Worm (Caenorhabditis elegans): Measurements from ENCODE around the gene citk-2.
A peak's percentile ranks its signal among the peaks of the same experiment; 100 is the strongest.

The citk-2 gene

DNA sequence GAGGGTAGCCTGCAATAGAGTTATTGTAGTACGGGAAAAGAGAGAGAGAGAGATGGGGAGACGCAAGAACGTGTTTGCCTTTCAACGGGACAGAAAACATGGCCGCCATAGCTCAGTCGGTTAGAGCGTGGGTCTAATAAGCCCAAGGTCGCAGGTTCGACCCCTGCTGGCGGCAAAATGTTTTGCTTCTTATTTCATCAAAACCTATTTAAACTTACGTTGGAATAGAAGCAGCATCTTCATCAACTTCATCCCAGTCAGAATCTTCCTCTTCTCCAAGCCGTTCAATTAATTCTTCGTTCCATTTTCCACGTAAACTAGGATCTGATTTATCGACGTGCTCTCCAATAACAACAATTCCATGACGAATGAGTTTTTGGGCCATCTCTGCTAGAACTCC lies 33.3 kb downstream of the citk-2 start:
- TF ChIP-seq let-526 (GFP tag; IDR thresholded peaks at IDR 0.05) (no peak), hlh-26 (GFP tag; conservative IDR thresholded peaks at IDR 0.05) (no peak), rpc-1 (optimal IDR thresholded peaks at IDR 0.05) (peak; percentile 87), rpc-1 (tag; optimal IDR thresholded peaks at IDR 0.05) (peak; percentile 83), F52B5.7 (tag; optimal IDR thresholded peaks at IDR 0.05) (peak; percentile 70), F57A8.1 (GFP tag; optimal IDR thresholded peaks at IDR 0.05) (no peak), atf-7 (tag; optimal IDR thresholded peaks at IDR 0.05) (peak; percentile 53), ztf-25 (GFP tag; IDR thresholded peaks at IDR 0.05) (peak; percentile 90; the same call in 1 of the 2 replicates), nfya-1 (tag; optimal IDR thresholded peaks at IDR 0.05; ENCODE audit: borderline replicate concordance, insufficient read depth) (no peak), nfyb-1 (GFP tag; IDR thresholded peaks at IDR 0.05) (peak; percentile 87), ztf-18 (tag; optimal IDR thresholded peaks at IDR 0.05) (peak; percentile 55), F37B4.10 (GFP tag; IDR thresholded peaks at IDR 0.05) (0 out of 2 replicates have a peak, but pooled peaks have one; percentile 78), cebp-2 (GFP tag; IDR thresholded peaks at IDR 0.05) (peak; percentile 89), madf-3 (GFP tag; IDR thresholded peaks at IDR 0.05) (no peak), attf-6 (GFP tag; IDR thresholded peaks at IDR 0.05) (peak; percentile 73), ztf-26 (tag; optimal IDR thresholded peaks at IDR 0.05) (peak; percentile 45), tbp1 (GFP tag; optimal IDR thresholded peaks at IDR 0.05) (peak; percentile 98), aptf-3 (GFP tag; IDR thresholded peaks at IDR 0.05) (0 out of 2 replicates have a peak, but pooled peaks have one; percentile 16), unc-62 (GFP tag; optimal IDR thresholded peaks at IDR 0.05) (no peak), athp-1 (tag; optimal IDR thresholded peaks at IDR 0.05) (peak; percentile 74), mcd-1 (GFP tag; IDR thresholded peaks at IDR 0.05) (peak; percentile 67), lsl-1 (GFP tag; optimal IDR thresholded peaks at IDR 0.05) (peak; percentile 60), xnd-1 (tag; optimal IDR thresholded peaks at IDR 0.05) (no peak), C17E4.6 (GFP tag; IDR thresholded peaks at IDR 0.05) (0 out of 2 replicates have a peak, but pooled peaks have one; percentile 13), Y95B8A.8 (GFP tag; IDR thresholded peaks at IDR 0.05) (0 out of 2 replicates have a peak, but pooled peaks have one; percentile 45), F33H1.4 (GFP tag; IDR thresholded peaks at IDR 0.05) (peak; percentile 60), hrde-1 (tag; optimal IDR thresholded peaks at IDR 0.05; ENCODE audit: borderline replicate concordance) (peak; percentile 63), unc-130 (GFP tag; optimal IDR thresholded peaks at IDR 0.05) (peak; percentile 46), ceh-100 (GFP tag; IDR thresholded peaks at IDR 0.05) (peak; percentile 70), nhr-80 (tag; optimal IDR thresholded peaks at IDR 0.05) (peak; percentile 24), B0336.3 (GFP tag; IDR thresholded peaks at IDR 0.05) (peak; percentile 79), madf-6 (GFP tag; IDR thresholded peaks at IDR 0.05) (peak; percentile 77), ceh-58 (GFP tag; IDR thresholded peaks at IDR 0.05) (peak; percentile 69; the same call in 1 of the 2 replicates), dox-1 (GFP tag; IDR thresholded peaks at IDR 0.05) (peak; percentile 82), Y56A3A.18 (GFP tag; IDR thresholded peaks at IDR 0.05) (0 out of 2 replicates have a peak, but pooled peaks have one; percentile 37), attf-5 (GFP tag; optimal IDR thresholded peaks at IDR 0.05) (peak; percentile 67), ztf-28 (GFP tag; IDR thresholded peaks at IDR 0.05) (0 out of 2 replicates have a peak, but pooled peaks have one; percentile 14), egrh-3 (GFP tag; IDR thresholded peaks at IDR 0.05) (peak; percentile 39; the same call in 1 of the 2 replicates), ceh-91 (GFP tag; IDR thresholded peaks at IDR 0.05) (peak; percentile 25; the same call in 1 of the 2 replicates), ceh-79 (tag; optimal IDR thresholded peaks at IDR 0.05) (peak; percentile 33), F22D6.2 (tag; optimal IDR thresholded peaks at IDR 0.05) (no peak), nfya-2 (GFP tag; IDR thresholded peaks at IDR 0.05) (no peak), ceh-40 (GFP tag; IDR thresholded peaks at IDR 0.05) (0 out of 2 replicates have a peak, but pooled peaks have one; percentile 67), ccch-3 (GFP tag; optimal IDR thresholded peaks at IDR 0.05) (no peak), ekl-4 (GFP tag; IDR thresholded peaks at IDR 0.05) (peak; percentile 63; the same call in 1 of the 2 replicates), F23B12.7 (tag; optimal IDR thresholded peaks at IDR 0.05; ENCODE audit: insufficient read depth) (peak; percentile 67), snpc-4 (GFP tag; optimal IDR thresholded peaks at IDR 0.05) (peak; percentile 34), snpc-4 (tag; optimal IDR thresholded peaks at IDR 0.05) (peak in 3 of 4 experiments; percentile 48 to 70 (median 69)), B0019.2 (GFP tag; conservative IDR thresholded peaks at IDR 0.05) (0 out of 2 replicates have a peak, but pooled peaks have one; percentile 40)

Data from whole organism, young adult.